Fruit fly (Drosophila melanogaster) whole organism, wandering third instar larva: ENCODE data around the gene CG14135.

Experiments
- CG9705 ChIP-seq: fragments of 200-800 bp; sonication (Bioruptor generic); optimal IDR thresholded peaks from 2 replicates; lab custom pipeline; 2018; ENCODE audit warnings: missing biosample characterization, mild to moderate bottlenecking, missing genetic modification characterization
- CrebA ChIP-seq: fragments of 200-800 bp; sonication (Bioruptor generic); optimal IDR thresholded peaks from 2 replicates; lab custom pipeline; 2016; ENCODE audit warnings: missing biosample characterization, mild to moderate bottlenecking, missing genetic modification characterization, borderline replicate concordance
- Dfd ChIP-seq: fragments of >200 bp; optimal IDR thresholded peaks from 2 replicates; lab custom pipeline; 2017; ENCODE audit warnings: missing biosample characterization, missing genetic modification characterization
- HLH106 ChIP-seq: fragments of 200-800 bp; optimal IDR thresholded peaks from 3 replicates; lab custom pipeline; 2019; ENCODE audit warnings: missing biosample characterization, mild to moderate bottlenecking, missing genetic modification characterization, moderate library complexity
- Hr78 ChIP-seq: fragments of >200 bp; optimal IDR thresholded peaks from 2 replicates; lab custom pipeline; 2017; ENCODE audit warnings: missing biosample characterization, missing genetic modification characterization
- Sp1 ChIP-seq: fragments of 200-800 bp; sonication (Bioruptor generic); optimal IDR thresholded peaks from 3 replicates; lab custom pipeline; 2019; ENCODE audit warnings: missing biosample characterization, mild to moderate bottlenecking, missing genetic modification characterization, moderate library complexity
- dsf ChIP-seq: sonication (Bioruptor generic); optimal IDR thresholded peaks from 2 replicates; lab custom pipeline; 2016; ENCODE audit warnings: missing biosample characterization, missing genetic modification characterization, borderline replicate concordance

- no peak for TF ChIP-seq Sp1 (GFP tag; lab: Kevin White, UChicago)
- TF ChIP-seq Hr78 (GFP tag; lab: Kevin White, UChicago), result no peak
- no peak for TF ChIP-seq HLH106
- no peak for TF ChIP-seq dsf
- TF ChIP-seq CG9705 (GFP tag; lab: Kevin White, UChicago), result no peak
- TF ChIP-seq CrebA (GFP tag; lab: Kevin White, UChicago), result no peak
- TF ChIP-seq Dfd (GFP tag; lab: Kevin White, UChicago), result no peak
These were observed 13.7 kb downstream of the CG14135 start for dm6 chr3L:11704902-11705546.
